Worm (Caenorhabditis elegans) whole organism, young adult: ENCODE results near the gene W01B6.8.

Experiments
- B0019.2 ChIP-seq: fragments of 200-800 bp; sonication (Bioruptor generic); conservative IDR thresholded peaks from 2 replicates; pipeline ENCODE4 v1.3.6; 2022; ENCODE audit warnings: missing genetic modification reagents, missing genetic modification characterization, missing compliant biosample characterization
- B0035.1 ChIP-seq: sonication (generic microtip); optimal IDR thresholded peaks from 2 replicates; lab custom pipeline; 2016; ENCODE audit warnings: missing genetic modification characterization, mild to moderate bottlenecking, missing compliant biosample characterization, missing genotype, missing genetic modification reagents
- C17E4.6 ChIP-seq: fragments of 200-800 bp; sonication (Bioruptor generic); IDR thresholded peaks from 2 replicates; pipeline ENCODE4 v1.3.6; 2022; ENCODE audit warnings: missing genetic modification reagents, missing genetic modification characterization, missing compliant biosample characterization
- D2030.7 ChIP-seq: fragments of 200-800 bp; sonication (Bioruptor generic); IDR thresholded peaks from 2 replicates; pipeline ENCODE4 v1.3.6; 2022; ENCODE audit warnings: missing genetic modification reagents, missing genetic modification characterization, missing compliant biosample characterization
- F10E7.11 ChIP-seq: sonication (generic microtip); optimal IDR thresholded peaks from 2 replicates; lab custom pipeline; 2017; ENCODE audit warnings: mild to moderate bottlenecking, missing genetic modification characterization, moderate library complexity, missing compliant biosample characterization
- F39B2.1 ChIP-seq: fragments of 200-800 bp; sonication (Bioruptor generic); IDR thresholded peaks from 2 replicates; pipeline ENCODE4 v1.3.6; 2022; ENCODE audit warnings: missing genetic modification reagents, missing genetic modification characterization, missing compliant biosample characterization
- F52B5.7 ChIP-seq: sonication (generic microtip); optimal IDR thresholded peaks from 2 replicates; lab custom pipeline; 2016; ENCODE audit warnings: mild to moderate bottlenecking, missing genetic modification characterization, missing compliant biosample characterization
- K11D2.4 ChIP-seq: fragments of 200-800 bp; sonication (Bioruptor generic); IDR thresholded peaks from 2 replicates; pipeline ENCODE4 v1.3.6; 2022; ENCODE audit warnings: missing genetic modification reagents, missing genetic modification characterization, missing compliant biosample characterization
- Y79H2A.3 ChIP-seq: fragments of 200-800 bp; sonication (Bioruptor generic); conservative IDR thresholded peaks from 2 replicates; pipeline ENCODE4 v1.3.6; 2022; ENCODE audit warnings: missing genetic modification reagents, missing genetic modification characterization, missing compliant biosample characterization
- akir-1 ChIP-seq: fragments of 200-800 bp; sonication (Bioruptor generic); optimal IDR thresholded peaks from 2 replicates; lab custom pipeline; 2018; ENCODE audit warnings: mild to moderate bottlenecking, missing genetic modification characterization, moderate library complexity, missing compliant biosample characterization
- aptf-2 ChIP-seq: fragments of 200-800 bp; sonication (Bioruptor generic); conservative IDR thresholded peaks from 2 replicates; pipeline ENCODE4 v1.3.6; 2022; ENCODE audit warnings: missing genetic modification reagents, missing genetic modification characterization, missing compliant biosample characterization
- attf-3 ChIP-seq: fragments of 200-800 bp; sonication (Bioruptor generic); conservative IDR thresholded peaks from 2 replicates; pipeline ENCODE4 v1.3.6; 2022; ENCODE audit warnings: missing genetic modification reagents, missing genetic modification characterization, missing compliant biosample characterization
- attf-5 ChIP-seq: fragments of 200-800 bp; sonication (Bioruptor generic); optimal IDR thresholded peaks from 2 replicates; lab custom pipeline; 2018; ENCODE audit warnings: mild to moderate bottlenecking, missing genetic modification characterization, missing compliant biosample characterization
- bed-1 ChIP-seq: fragments of 200-800 bp; sonication (Bioruptor generic); IDR thresholded peaks from 2 replicates; pipeline ENCODE4 v1.3.6; 2022; ENCODE audit warnings: missing genetic modification reagents, missing genetic modification characterization, missing compliant biosample characterization
- ccch-3 ChIP-seq: fragments of 200-800 bp; sonication (Bioruptor generic); optimal IDR thresholded peaks from 2 replicates; lab custom pipeline; 2018; ENCODE audit warnings: mild to moderate bottlenecking, missing genetic modification characterization, missing compliant biosample characterization
- ceh-100 ChIP-seq: fragments of 200-800 bp; sonication (Bioruptor generic); IDR thresholded peaks from 2 replicates; pipeline ENCODE4 v1.3.6; 2022; ENCODE audit warnings: missing genetic modification reagents, missing genetic modification characterization, missing compliant biosample characterization
- ceh-27 ChIP-seq: fragments of 200-800 bp; sonication (Bioruptor generic); optimal IDR thresholded peaks from 2 replicates; lab custom pipeline; 2018; ENCODE audit warnings: mild to moderate bottlenecking, missing genetic modification characterization, moderate library complexity, missing compliant biosample characterization
- dpl-1 ChIP-seq: fragments of 150-350 bp; optimal IDR thresholded peaks from 2 replicates; lab custom pipeline; 2014; ENCODE audit warnings: missing biosample characterization, missing genetic modification reagents, missing genetic modification characterization
- hrde-1 ChIP-seq: sonication (generic microtip); optimal IDR thresholded peaks from 2 replicates; lab custom pipeline; 2016; ENCODE audit warnings: missing genetic modification characterization, mild to moderate bottlenecking, missing compliant biosample characterization, moderate library complexity, missing genotype, missing genetic modification reagents, borderline replicate concordance
- let-607 ChIP-seq, 2 experiments: fragments of 200-800 bp in 1 of 2; sonication (Bioruptor generic) in 1 of 2; sonication (generic microtip) in 1 of 2; optimal IDR thresholded peaks; 2 replicates each; lab custom pipeline; 2016 to 2018; ENCODE audit warnings: mild to moderate bottlenecking in 2 of 2, missing compliant biosample characterization in 2 of 2, missing genetic modification characterization in 2 of 2, moderate library complexity in 2 of 2, missing genotype in 1 of 2
- lin-40 ChIP-seq: sonication (generic microtip); optimal IDR thresholded peaks from 2 replicates; lab custom pipeline; 2016; ENCODE audit warnings: missing genetic modification characterization, mild to moderate bottlenecking, missing compliant biosample characterization, missing genotype, missing genetic modification reagents
- lsl-1 ChIP-seq: fragments of 200-800 bp; sonication (Bioruptor generic); optimal IDR thresholded peaks from 2 replicates; lab custom pipeline; 2018; ENCODE audit warnings: mild to moderate bottlenecking, missing genetic modification characterization, moderate library complexity, missing compliant biosample characterization
- mcd-1 ChIP-seq: fragments of 200-800 bp; sonication (Bioruptor generic); IDR thresholded peaks from 2 replicates; pipeline ENCODE4 v1.3.6; 2022; ENCODE audit warnings: missing genetic modification reagents, missing genetic modification characterization, missing compliant biosample characterization
- mes-4 ChIP-seq: sonication (generic microtip); optimal IDR thresholded peaks from 2 replicates; lab custom pipeline; 2016; ENCODE audit warnings: missing genotype, missing genetic modification characterization, missing compliant biosample characterization
- nfya-1 ChIP-seq: sonication (generic microtip); optimal IDR thresholded peaks from 2 replicates; lab custom pipeline; 2017; ENCODE audit warnings: antibody characterized with exemption, missing compliant biosample characterization, missing genetic modification characterization, borderline replicate concordance; ENCODE audit not compliant: insufficient read depth
- sdz-38 ChIP-seq: sonication (generic microtip); optimal IDR thresholded peaks from 2 replicates; lab custom pipeline; 2016; ENCODE audit warnings: missing genotype, missing genetic modification characterization, missing compliant biosample characterization
- snpc-1.1 ChIP-seq: sonication (generic microtip); optimal IDR thresholded peaks from 2 replicates; lab custom pipeline; 2017; ENCODE audit warnings: missing genetic modification characterization, mild to moderate bottlenecking, missing compliant biosample characterization, antibody characterized with exemption, moderate library complexity, missing genotype, missing genetic modification reagents; ENCODE audit not compliant: insufficient read depth
- snpc-1.3 ChIP-seq: sonication (generic microtip); optimal IDR thresholded peaks from 2 replicates; lab custom pipeline; 2017; ENCODE audit warnings: missing genetic modification characterization, mild to moderate bottlenecking, missing compliant biosample characterization, antibody characterized with exemption, moderate library complexity, missing genotype, missing genetic modification reagents; ENCODE audit not compliant: insufficient read depth
- somi-1 ChIP-seq: fragments of 200-800 bp; sonication (Bioruptor generic); optimal IDR thresholded peaks from 2 replicates; lab custom pipeline; 2018; ENCODE audit warnings: mild to moderate bottlenecking, missing genetic modification characterization, missing compliant biosample characterization
- sptf-2 ChIP-seq: fragments of 200-800 bp; sonication (Bioruptor generic); optimal IDR thresholded peaks from 2 replicates; lab custom pipeline; 2018; ENCODE audit warnings: mild to moderate bottlenecking, missing genetic modification characterization, missing compliant biosample characterization
- tbx-9 ChIP-seq: sonication (generic microtip); optimal IDR thresholded peaks from 2 replicates; lab custom pipeline; 2016; ENCODE audit warnings: borderline replicate concordance, missing genetic modification characterization, inconsistent platforms, missing compliant biosample characterization
- ztf-18 ChIP-seq: sonication (generic microtip); optimal IDR thresholded peaks from 2 replicates; lab custom pipeline; 2016; ENCODE audit warnings: missing genotype, mild to moderate bottlenecking, missing genetic modification characterization, missing compliant biosample characterization
- ztf-26 ChIP-seq: sonication (generic microtip); optimal IDR thresholded peaks from 2 replicates; lab custom pipeline; 2017; ENCODE audit warnings: missing genetic modification characterization, missing compliant biosample characterization
- ztf-28 ChIP-seq: fragments of 200-800 bp; sonication (Bioruptor generic); IDR thresholded peaks from 2 replicates; pipeline ENCODE4 v1.3.6; 2022; ENCODE audit warnings: missing genetic modification reagents, missing genetic modification characterization, missing compliant biosample characterization
- ztf-3 ChIP-seq: fragments of 200-800 bp; sonication (Bioruptor generic); optimal IDR thresholded peaks from 2 replicates; lab custom pipeline; 2018; ENCODE audit warnings: mild to moderate bottlenecking, missing genetic modification characterization, missing compliant biosample characterization
- ztf-6 ChIP-seq: fragments of 200-800 bp; sonication (Bioruptor generic); IDR thresholded peaks from 2 replicates; pipeline ENCODE4 v1.3.6; 2022; ENCODE audit warnings: missing genetic modification reagents, missing genetic modification characterization, missing compliant biosample characterization

The W01B6.8 gene

DNA sequence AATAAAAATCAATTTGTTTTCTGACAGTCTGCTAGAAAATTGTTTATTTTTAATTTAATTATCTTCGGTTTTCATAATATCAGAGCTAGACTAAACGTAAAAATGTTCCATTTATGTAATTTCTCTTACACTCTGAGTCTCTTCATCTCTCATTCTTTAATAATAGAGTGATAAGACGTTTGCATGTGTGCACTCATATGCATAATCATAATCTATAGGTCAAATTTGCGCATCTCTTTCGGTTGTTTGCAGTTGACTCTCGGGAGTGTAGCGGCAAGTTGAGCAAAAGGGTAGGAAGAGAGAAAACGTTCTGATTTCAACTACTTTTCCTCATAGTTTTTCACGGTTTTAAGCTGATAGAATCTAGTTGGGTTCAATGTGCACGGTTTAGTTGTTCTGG, 17.7 kb downstream of the W01B6.8 start:
- no peak for TF ChIP-seq tbx-9 (tag; lab: Kevin White, UChicago)
- no peak for TF ChIP-seq D2030.7
- no peak for TF ChIP-seq ccch-3
- no peak for TF ChIP-seq sptf-2 (GFP tag; lab: Kevin White, UChicago)
- TF ChIP-seq ztf-28 (GFP tag; lab: Robert Waterston, UW), result no peak
- no peak for TF ChIP-seq nfya-1 (tag; lab: Kevin White, UChicago)
- no peak for TF ChIP-seq ztf-6 (GFP tag; lab: Robert Waterston, UW)
- no peak for TF ChIP-seq B0035.1
- TF ChIP-seq somi-1 (GFP tag; lab: Kevin White, UChicago), result no peak
- TF ChIP-seq C17E4.6 (GFP tag; lab: Robert Waterston, UW), result no peak
- no peak for TF ChIP-seq lin-40 (tag; lab: Kevin White, UChicago)
- TF ChIP-seq Y79H2A.3 (GFP tag; lab: Robert Waterston, UW), result no peak
- no peak for TF ChIP-seq aptf-2 (GFP tag; lab: Robert Waterston, UW)
- TF ChIP-seq mcd-1, result no peak
- no peak for TF ChIP-seq attf-3
- no peak for TF ChIP-seq let-607 (tag; optimal IDR thresholded peaks at IDR 0.05; lab: Kevin White, UChicago)
- no peak for TF ChIP-seq hrde-1 (tag; lab: Kevin White, UChicago)
- no peak for TF ChIP-seq lsl-1 (GFP tag; lab: Kevin White, UChicago)

DNA sequence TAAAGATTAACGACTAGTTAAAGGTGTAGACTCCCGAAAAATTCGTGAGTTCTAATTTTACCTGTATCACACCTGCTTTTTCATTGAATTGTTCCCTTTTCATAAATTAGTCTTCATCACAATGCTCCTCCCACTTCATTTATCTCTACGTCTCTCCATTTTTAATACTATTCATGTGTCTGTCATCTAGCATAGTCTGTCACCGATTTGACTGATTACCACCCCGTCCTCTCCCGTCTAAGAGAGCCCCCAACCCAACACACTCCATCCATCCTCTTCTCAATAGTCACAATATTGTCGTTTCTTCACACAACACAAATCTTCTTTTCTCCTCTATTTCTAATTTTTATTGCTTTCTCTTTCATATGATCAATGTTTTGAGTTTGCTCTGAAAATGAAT, 19.0 kb downstream of the W01B6.8 start:
- TF ChIP-seq K11D2.4 (no peak), snpc-1.3 (tag; lab: Kevin White, UChicago) (no peak), ztf-3 (GFP tag; lab: Kevin White, UChicago) (no peak), F10E7.11 (no peak), ztf-18 (tag; lab: Kevin White, UChicago) (no peak), akir-1 (GFP tag; lab: Kevin White, UChicago) (no peak), snpc-1.1 (tag; lab: Kevin White, UChicago) (no peak), F39B2.1 (GFP tag; lab: Robert Waterston, UW) (no peak), sdz-38 (tag; lab: Kevin White, UChicago) (no peak), bed-1 (GFP tag; lab: Robert Waterston, UW) (no peak), nfya-1 (tag; lab: Kevin White, UChicago) (no peak), ceh-100 (GFP tag; lab: Robert Waterston, UW) (no peak), attf-5 (GFP tag; lab: Kevin White, UChicago) (no peak), mes-4 (tag; lab: Kevin White, UChicago) (no peak), ztf-26 (tag; lab: Kevin White, UChicago) (no peak), Y79H2A.3 (GFP tag; lab: Robert Waterston, UW) (no peak)

DNA sequence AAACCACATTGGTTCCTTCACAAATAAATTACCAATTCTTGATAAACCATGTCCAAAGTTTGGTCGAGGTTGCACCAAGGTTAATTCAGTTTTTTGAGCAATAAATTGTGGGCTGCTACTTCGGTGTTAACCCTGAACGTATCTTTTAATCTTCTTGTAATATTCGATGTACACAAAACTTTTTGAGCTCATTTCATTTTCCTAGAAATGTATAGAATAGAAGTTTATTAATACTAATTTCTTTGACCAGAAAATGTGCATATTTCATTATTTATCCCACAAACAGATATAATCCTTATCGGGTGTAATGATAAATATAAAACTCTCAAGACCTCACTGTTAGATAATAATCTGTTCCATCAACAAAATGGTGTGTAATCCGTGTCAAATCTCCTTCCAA, 20.2 kb downstream of the W01B6.8 start:
- TF ChIP-seq F52B5.7, result no peak
- TF ChIP-seq ztf-3 (GFP tag; lab: Kevin White, UChicago), result no peak
- TF ChIP-seq B0019.2 (GFP tag; lab: Robert Waterston, UW), result no peak
- TF ChIP-seq ceh-27, result no peak
- no peak for TF ChIP-seq dpl-1
- TF ChIP-seq, all 124 proteins: peak for 0
